Worm (Caenorhabditis elegans) whole organism, L4/young adult: Measurements from ENCODE around the gene W02B3.3.

Experiments
- W03F9.2 ChIP-seq: fragments of 150-350 bp; optimal IDR thresholded peaks from 2 replicates; lab custom pipeline; 2014; ENCODE audit warnings: missing biosample characterization, missing genetic modification characterization
- dao-5 ChIP-seq: sonication (generic microtip); optimal IDR thresholded peaks from 2 replicates; lab custom pipeline; 2016; ENCODE audit warnings: missing genotype, missing genetic modification characterization, moderate library complexity, missing compliant biosample characterization
- him-1 ChIP-seq: sonication (generic microtip); optimal IDR thresholded peaks from 2 replicates; lab custom pipeline; 2016; ENCODE audit warnings: missing genotype, missing genetic modification reagents, missing genetic modification characterization, missing compliant biosample characterization

Gene W02B3.3

DNA sequence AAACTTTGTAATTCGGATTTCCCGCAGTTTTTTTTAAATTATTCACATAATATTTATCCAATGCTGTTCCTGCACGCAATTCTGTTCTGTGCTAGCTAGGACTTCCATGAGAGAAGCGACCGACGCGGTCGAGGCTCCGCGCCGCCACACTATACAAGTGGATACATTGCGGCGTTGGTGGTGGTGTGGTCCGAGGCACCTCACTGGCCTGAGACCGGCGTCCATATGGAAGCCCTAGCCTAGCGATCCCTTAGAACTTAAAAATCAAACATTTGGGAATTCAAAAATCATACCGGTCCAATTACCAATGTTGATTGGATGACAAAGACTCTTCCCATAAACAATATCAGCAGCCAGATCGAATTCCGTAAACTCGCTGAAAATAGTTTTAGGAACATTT lies 42.1 kb downstream of the W02B3.3 start:
- TF ChIP-seq W03F9.2 (tag; lab: Kevin White, UChicago) (no peak), him-1 (no peak), dao-5 (no peak)

DNA sequence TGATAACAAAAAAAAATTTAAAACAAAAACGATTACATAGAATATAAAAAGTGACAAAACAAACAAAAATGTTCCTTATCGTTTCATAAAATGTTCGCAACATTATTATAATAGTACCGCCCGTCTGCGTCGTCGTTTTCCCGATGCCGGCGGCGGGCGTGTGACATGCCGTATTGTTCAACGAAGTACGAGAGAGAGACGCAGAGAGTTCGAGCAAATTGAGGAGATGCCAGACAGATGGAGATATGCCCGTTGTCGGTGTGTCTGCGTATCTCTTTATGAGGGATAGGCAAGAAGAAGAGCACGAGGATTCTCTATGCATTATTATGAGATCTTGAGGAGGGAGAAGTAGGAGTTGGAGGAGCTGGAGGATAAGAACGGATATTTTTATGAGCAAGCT lies 44.5 kb downstream of the W02B3.3 start:
- TF ChIP-seq W03F9.2 (tag; lab: Kevin White, UChicago), result peak; percentile 59
- TF ChIP-seq him-1, result peak; percentile 15
- no peak for TF ChIP-seq dao-5

- TF ChIP-seq W03F9.2 (tag; lab: Kevin White, UChicago), result no peak
- TF ChIP-seq dao-5, result no peak
- TF ChIP-seq him-1, result no peak
Measured at ce11 chrIII:620204-620718, 48.0 kb downstream of the W02B3.3 start, which contains the start of gene T19C3.4. T19C3.4 (minus strand) TSS chrIII:620254.
